Worm (Caenorhabditis elegans): ENCODE measurements around the gene srh-83.

- TF ChIP-seq ceh-82 (tag; optimal IDR thresholded peaks at IDR 0.05) (no peak), elt-3 (tag; optimal IDR thresholded peaks at IDR 0.05) (no peak), nhr-10 (tag; optimal IDR thresholded peaks at IDR 0.05) (no peak), nhr-6 (tag; optimal IDR thresholded peaks at IDR 0.05) (no peak), ztf-11 (tag; optimal IDR thresholded peaks at IDR 0.05) (no peak), alr-1 (tag; optimal IDR thresholded peaks at IDR 0.05) (no peak), nhr-12 (tag; optimal IDR thresholded peaks at IDR 0.05) (no peak), aly-2 (tag; optimal IDR thresholded peaks at IDR 0.05) (no peak), blmp-1 (tag; optimal IDR thresholded peaks at IDR 0.05; ENCODE audit: insufficient read depth) (no peak), egl-27 (tag; optimal IDR thresholded peaks at IDR 0.05) (no peak)
Measured at ce11 chrV:7184549-7184948, 20.2 kb downstream of the srh-83 start, which contains the start of gene pitr-5.
